Worm (Caenorhabditis elegans): ENCODE results near the gene hlh-11.

- TF ChIP-seq T26A8.4 (GFP tag; IDR thresholded peaks at IDR 0.05) (no peak), unc-39 (tag; optimal IDR thresholded peaks at IDR 0.05) (no peak), lsy-2 (tag; optimal IDR thresholded peaks at IDR 0.05) (no peak), R02D3.7 (tag; optimal IDR thresholded peaks at IDR 0.05) (no peak), ces-1 (GFP tag; optimal IDR thresholded peaks at IDR 0.05) (no peak), aly-2 (tag; optimal IDR thresholded peaks at IDR 0.05) (no peak), nhr-77 (tag; optimal IDR thresholded peaks at IDR 0.05) (no peak), nhr-48 (tag; optimal IDR thresholded peaks at IDR 0.05) (no peak), skn-1 (tag; optimal IDR thresholded peaks at IDR 0.05) (no peak), attf-4 (tag; optimal IDR thresholded peaks at IDR 0.05) (no peak), hmg-1.1 (GFP tag; IDR thresholded peaks at IDR 0.05) (no peak), unc-62 (GFP tag; optimal IDR thresholded peaks at IDR 0.05 in 1 of 2) (peak in 1 of 2 experiments; percentile 93), unc-62 (tag; optimal IDR thresholded peaks at IDR 0.05) (no peak), jun-1 (tag; optimal IDR thresholded peaks at IDR 0.05) (no peak)
Observed at ce11 chrIII:9646440-9647021, 27.0 kb downstream of the hlh-11 start.

All from whole organism, L4 larva.